Worm (Caenorhabditis elegans) whole organism, L1 larva: ENCODE results near the gene hil-6.

Experiments
- C16A3.4 ChIP-seq: fragments of 150-350 bp; optimal IDR thresholded peaks from 2 replicates; lab custom pipeline; 2014; ENCODE audit warnings: missing biosample characterization, missing genetic modification characterization
- C34B4.2 ChIP-seq: sonication (generic microtip); optimal IDR thresholded peaks from 2 replicates; lab custom pipeline; 2017; ENCODE audit warnings: mild to moderate bottlenecking, missing genetic modification characterization, missing compliant biosample characterization
- F16B12.6 ChIP-seq: fragments of 150-350 bp; optimal IDR thresholded peaks from 2 replicates; lab custom pipeline; 2014; ENCODE audit warnings: missing biosample characterization, missing genetic modification characterization
- aha-1 ChIP-seq: fragments of 150-350 bp; optimal IDR thresholded peaks from 2 replicates; lab custom pipeline; 2014; ENCODE audit warnings: missing biosample characterization, missing genetic modification characterization
- alr-1 ChIP-seq: fragments of 200-800 bp; sonication (Bioruptor generic); optimal IDR thresholded peaks from 2 replicates; lab custom pipeline; 2018; ENCODE audit warnings: borderline replicate concordance, mild to moderate bottlenecking, missing genetic modification characterization, missing compliant biosample characterization
- blmp-1 ChIP-seq: fragments of 150-350 bp; optimal IDR thresholded peaks from 2 replicates; lab custom pipeline; 2014; ENCODE audit warnings: missing biosample characterization, missing genetic modification characterization
- dsc-1 ChIP-seq: sonication (generic microtip); optimal IDR thresholded peaks from 2 replicates; lab custom pipeline; 2016; ENCODE audit warnings: mild to moderate bottlenecking, missing genetic modification characterization, missing compliant biosample characterization
- efl-1 ChIP-seq, 4 experiments: fragments of 150-350 bp; optimal IDR thresholded peaks in 3 of 4; peaks in 1 of 4; 1 replicate in 1 of 4; 2 replicates in 3 of 4; lab custom pipeline; 2014; ENCODE audit warnings: missing biosample characterization in 2 of 4, missing genetic modification characterization in 2 of 4, missing genetic modification reagents in 2 of 4
- efl-3 ChIP-seq: fragments of 200-800 bp; sonication (Bioruptor generic); optimal IDR thresholded peaks from 2 replicates; lab custom pipeline; 2018; ENCODE audit warnings: mild to moderate bottlenecking, missing genetic modification characterization, missing compliant biosample characterization
- egl-13 ChIP-seq: sonication (generic microtip); optimal IDR thresholded peaks from 2 replicates; lab custom pipeline; 2016; ENCODE audit warnings: missing genotype, missing genetic modification reagents, missing genetic modification characterization, missing compliant biosample characterization
- elt-2 ChIP-seq: sonication (generic microtip); optimal IDR thresholded peaks from 2 replicates; lab custom pipeline; 2016; ENCODE audit warnings: missing genetic modification characterization, mild to moderate bottlenecking, inconsistent platforms, missing compliant biosample characterization, missing genetic modification reagents
- elt-3 ChIP-seq, 6 experiments: fragments of 150-350 bp in 1 of 6; sonication (generic microtip); optimal IDR thresholded peaks; 2 replicates each; lab custom pipeline; 2017 to 2018; ENCODE audit warnings: missing biosample characterization in 6 of 6, missing genetic modification characterization in 6 of 6, inconsistent platforms in 1 of 6
- ets-5 ChIP-seq: fragments of 200-800 bp; sonication (Bioruptor generic); IDR thresholded peaks from 2 replicates; pipeline ENCODE4 v1.3.6; 2022; ENCODE audit warnings: missing genetic modification characterization, missing compliant biosample characterization
- fkh-4 ChIP-seq: sonication (generic microtip); optimal IDR thresholded peaks from 2 replicates; lab custom pipeline; 2016; ENCODE audit warnings: missing compliant biosample characterization, missing genetic modification characterization, borderline replicate concordance
- fkh-8 ChIP-seq: sonication (generic microtip); optimal IDR thresholded peaks from 2 replicates; lab custom pipeline; 2016; ENCODE audit warnings: mild to moderate bottlenecking, missing genetic modification characterization, missing compliant biosample characterization
- hpl-2 ChIP-seq: fragments of 150-350 bp; optimal IDR thresholded peaks from 2 replicates; lab custom pipeline; 2014; ENCODE audit warnings: missing biosample characterization, missing genetic modification reagents, missing genetic modification characterization
- irx-1 ChIP-seq: sonication (generic microtip); optimal IDR thresholded peaks from 2 replicates; lab custom pipeline; 2016; ENCODE audit warnings: missing genetic modification characterization, missing compliant biosample characterization
- jun-1 ChIP-seq: fragments of 150-350 bp; optimal IDR thresholded peaks from 2 replicates; lab custom pipeline; 2014; ENCODE audit warnings: missing biosample characterization, missing genetic modification reagents, missing genetic modification characterization
- lin-14 ChIP-seq: fragments of 200-800 bp; sonication (Bioruptor generic); optimal IDR thresholded peaks from 2 replicates; lab custom pipeline; 2018; ENCODE audit warnings: mild to moderate bottlenecking, missing genetic modification characterization, moderate library complexity, missing compliant biosample characterization
- lin-35 ChIP-seq, 2 experiments: fragments of 150-350 bp; optimal IDR thresholded peaks; 2 replicates each; lab custom pipeline; 2014; ENCODE audit warnings: missing biosample characterization in 2 of 2, missing genetic modification characterization in 2 of 2, missing genetic modification reagents in 2 of 2
- lsy-2 ChIP-seq, 2 experiments: fragments of 150-350 bp; optimal IDR thresholded peaks; 2 replicates each; lab custom pipeline; 2014; ENCODE audit warnings: missing biosample characterization in 2 of 2, missing genetic modification characterization in 2 of 2
- mab-9 ChIP-seq: fragments of 200-800 bp; sonication (Bioruptor generic); IDR thresholded peaks from 2 replicates; pipeline ENCODE4 v1.3.6; 2022; ENCODE audit warnings: missing genetic modification reagents, missing genetic modification characterization, missing compliant biosample characterization
- mdl-1 ChIP-seq, 2 experiments: fragments of 150-350 bp; optimal IDR thresholded peaks; 2 replicates each; lab custom pipeline; 2014 to 2017; ENCODE audit warnings: missing biosample characterization in 2 of 2, missing genetic modification characterization in 2 of 2, inconsistent platforms in 1 of 2
- mef-2 ChIP-seq: fragments of 150-350 bp; optimal IDR thresholded peaks from 2 replicates; lab custom pipeline; 2014; ENCODE audit warnings: missing biosample characterization, missing genetic modification characterization
- nhr-11 ChIP-seq: fragments of 150-350 bp; optimal IDR thresholded peaks from 2 replicates; lab custom pipeline; 2014; ENCODE audit warnings: missing biosample characterization, missing genetic modification characterization
- nhr-12 ChIP-seq: sonication (generic microtip); optimal IDR thresholded peaks from 2 replicates; lab custom pipeline; 2017; ENCODE audit warnings: missing biosample characterization, missing genetic modification characterization
- nhr-20 ChIP-seq: sonication (generic microtip); optimal IDR thresholded peaks from 2 replicates; lab custom pipeline; 2016; ENCODE audit warnings: mild to moderate bottlenecking, missing genetic modification characterization, missing compliant biosample characterization
- nhr-71 ChIP-seq: sonication (generic microtip); optimal IDR thresholded peaks from 2 replicates; lab custom pipeline; 2016; ENCODE audit warnings: mild to moderate bottlenecking, missing genetic modification characterization, moderate library complexity, missing compliant biosample characterization
- nhr-84 ChIP-seq: sonication (generic microtip); optimal IDR thresholded peaks from 2 replicates; lab custom pipeline; 2017; ENCODE audit warnings: missing biosample characterization, missing genetic modification characterization
- nhr-85 ChIP-seq: sonication (generic microtip); peaks from one replicate; lab custom pipeline; 2016; ENCODE audit warnings: missing genetic modification characterization, inconsistent platforms, missing compliant biosample characterization
- nhr-90 ChIP-seq: sonication (generic microtip); optimal IDR thresholded peaks from 2 replicates; lab custom pipeline; 2016; ENCODE audit warnings: mild to moderate bottlenecking, missing genetic modification characterization, missing compliant biosample characterization; ENCODE audit not compliant: poor library complexity
- pag-3 ChIP-seq: sonication (generic microtip); optimal IDR thresholded peaks from 2 replicates; lab custom pipeline; 2017; ENCODE audit warnings: missing genetic modification characterization, mild to moderate bottlenecking, missing compliant biosample characterization, antibody characterized with exemption, borderline replicate concordance; ENCODE audit not compliant: insufficient read depth
- skn-1 ChIP-seq: fragments of 150-350 bp; optimal IDR thresholded peaks from 2 replicates; lab custom pipeline; 2014; ENCODE audit warnings: missing biosample characterization, missing genetic modification characterization
- snpc-4 ChIP-seq: fragments of 150-350 bp; optimal IDR thresholded peaks from 2 replicates; lab custom pipeline; 2014; ENCODE audit warnings: missing biosample characterization, missing genetic modification characterization
- sptf-1 ChIP-seq: fragments of 150-350 bp; optimal IDR thresholded peaks from 2 replicates; lab custom pipeline; 2014; ENCODE audit warnings: missing biosample characterization, missing genetic modification characterization
- swsn-7 ChIP-seq: sonication (generic microtip); optimal IDR thresholded peaks from 2 replicates; lab custom pipeline; 2016; ENCODE audit warnings: missing genetic modification characterization, missing compliant biosample characterization
- unc-130 ChIP-seq: fragments of 150-350 bp; optimal IDR thresholded peaks from 2 replicates; lab custom pipeline; 2017; ENCODE audit warnings: missing biosample characterization, missing genetic modification characterization, inconsistent platforms
- unc-30 ChIP-seq: sonication (generic microtip); optimal IDR thresholded peaks from 2 replicates; lab custom pipeline; 2017; ENCODE audit warnings: missing biosample characterization, missing genetic modification characterization
- unc-62 ChIP-seq: fragments of 150-350 bp; optimal IDR thresholded peaks from 2 replicates; lab custom pipeline; 2014; ENCODE audit warnings: missing biosample characterization, missing genetic modification reagents, missing genetic modification characterization
- unc-98 ChIP-seq: fragments of 200-800 bp; sonication (Bioruptor generic); IDR thresholded peaks from 2 replicates; pipeline ENCODE4 v1.3.6; 2022; ENCODE audit warnings: missing genetic modification characterization, missing compliant biosample characterization
- vab-15 ChIP-seq: sonication (generic microtip); optimal IDR thresholded peaks from 2 replicates; lab custom pipeline; 2017; ENCODE audit warnings: missing genotype, mild to moderate bottlenecking, missing genetic modification characterization, missing compliant biosample characterization
- zip-4 ChIP-seq: fragments of 200-800 bp; sonication (Bioruptor generic); optimal IDR thresholded peaks from 2 replicates; lab custom pipeline; 2018; ENCODE audit warnings: mild to moderate bottlenecking, missing genetic modification characterization, moderate library complexity, missing compliant biosample characterization

hil-6 gene

DNA sequence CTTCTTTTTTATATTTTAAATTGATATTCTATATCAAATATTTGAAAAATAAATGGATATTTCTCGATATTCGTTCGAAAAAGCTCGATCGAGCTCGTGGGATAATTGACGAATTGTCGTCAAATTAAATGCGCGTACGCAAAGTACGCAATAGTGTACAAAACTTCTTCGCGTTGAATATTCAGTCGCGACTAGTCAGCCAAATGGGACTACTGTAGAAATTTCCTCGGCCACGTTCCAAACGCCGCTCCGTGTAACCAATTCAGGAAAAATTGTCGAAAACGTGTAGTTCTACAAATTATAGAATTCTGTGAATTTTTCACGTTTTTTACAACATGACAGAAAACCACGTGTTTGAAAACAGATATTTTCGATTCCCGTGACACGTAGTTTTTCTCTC is 22.9 kb downstream of the hil-6 start (continued):
- TF ChIP-seq fkh-4 (no peak), aha-1 (tag; lab: Kevin White, UChicago) (no peak), vab-15 (tag; lab: Kevin White, UChicago) (no peak)

ce11 chrV:2004659-2005058 is 26.7 kb downstream of the hil-6 start, which contains the start of gene cysl-4:
Gene cysl-4, plus strand, starts transcription at chrV:2004959.
- TF ChIP-seq snpc-4 (tag; lab: Kevin White, UChicago), result no peak
- no peak for TF ChIP-seq pag-3
- no peak for TF ChIP-seq efl-1 (optimal IDR thresholded peaks at IDR 0.05; lab: Kevin White, UChicago)
- no peak for TF ChIP-seq efl-1 (GFP tag; optimal IDR thresholded peaks at IDR 0.05 in 1 of 2; lab: Kevin White, UChicago)
- TF ChIP-seq nhr-20 (tag; lab: Kevin White, UChicago), result no peak
- TF ChIP-seq, all 84 proteins: peak for 0

DNA sequence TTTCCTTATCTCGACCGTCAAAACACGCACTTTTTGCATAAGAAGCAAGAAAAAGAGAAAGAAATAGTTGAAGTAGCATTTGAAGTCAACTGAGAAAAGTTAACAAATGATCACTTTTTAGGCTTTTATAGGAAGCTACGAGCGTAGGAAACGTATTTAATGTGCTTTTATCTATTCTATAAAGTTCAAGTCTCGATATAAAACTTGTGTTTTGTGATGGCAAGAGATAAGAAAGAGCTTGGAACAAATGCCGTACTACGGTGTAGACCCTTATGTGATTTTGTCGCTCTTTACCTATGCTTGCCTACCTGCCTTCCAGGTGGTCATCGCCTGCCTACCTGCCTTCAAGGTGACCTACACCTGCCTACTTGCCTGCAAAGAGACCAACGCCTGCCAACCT is 27.1 kb downstream of the hil-6 start, which contains the start of gene clec-206:
Gene clec-206 (minus strand): TSS at position 101 of the 400 bp plus-strand sequence.
- TF ChIP-seq nhr-85 (tag; lab: Kevin White, UChicago), result no peak
- TF ChIP-seq F16B12.6 (tag; lab: Kevin White, UChicago), result no peak
- TF ChIP-seq jun-1, result no peak
- TF ChIP-seq nhr-84 (tag; lab: Kevin White, UChicago), result no peak
- no peak for TF ChIP-seq nhr-20 (tag; lab: Kevin White, UChicago)
- no peak for TF ChIP-seq egl-13
- TF ChIP-seq mdl-1 (tag; optimal IDR thresholded peaks at IDR 0.05; lab: Kevin White, UChicago), result no peak
- TF ChIP-seq unc-98, result no peak
- no peak for TF ChIP-seq aha-1 (tag; lab: Kevin White, UChicago)
- TF ChIP-seq ets-5 (GFP tag; lab: Robert Waterston, UW), result no peak
- no peak for TF ChIP-seq hpl-2 (GFP tag; lab: Kevin White, UChicago)
- TF ChIP-seq zip-4 (GFP tag; lab: Kevin White, UChicago), result no peak
- TF ChIP-seq nhr-71 (tag; lab: Kevin White, UChicago), result no peak

ce11 chrV:1999531-2000094 is 31.7 kb downstream of the hil-6 start, which contains the start of gene alh-5:
Gene alh-5, minus strand, starts transcription at chrV:1999581.
- TF ChIP-seq unc-62 (no peak), skn-1 (tag; lab: Kevin White, UChicago) (no peak), unc-30 (tag; lab: Kevin White, UChicago) (no peak), lin-14 (GFP tag; lab: Kevin White, UChicago) (peak; percentile 71), C16A3.4 (tag; lab: Kevin White, UChicago) (no peak), nhr-12 (tag; lab: Kevin White, UChicago) (no peak), egl-13 (no peak), nhr-20 (tag; lab: Kevin White, UChicago) (peak; percentile 51), elt-3 (tag; optimal IDR thresholded peaks at IDR 0.05; lab: Kevin White, UChicago) (peak in 1 of 6 experiments; percentile 69), elt-2 (tag; lab: Kevin White, UChicago) (peak; percentile 58), fkh-8 (tag; lab: Kevin White, UChicago) (no peak), nhr-90 (peak; percentile 40), lin-35 (GFP tag; optimal IDR thresholded peaks at IDR 0.05; lab: Kevin White, UChicago) (peak in 1 of 2 experiments; percentile 22), jun-1 (peak; percentile 3), nhr-71 (tag; lab: Kevin White, UChicago) (no peak)

DNA sequence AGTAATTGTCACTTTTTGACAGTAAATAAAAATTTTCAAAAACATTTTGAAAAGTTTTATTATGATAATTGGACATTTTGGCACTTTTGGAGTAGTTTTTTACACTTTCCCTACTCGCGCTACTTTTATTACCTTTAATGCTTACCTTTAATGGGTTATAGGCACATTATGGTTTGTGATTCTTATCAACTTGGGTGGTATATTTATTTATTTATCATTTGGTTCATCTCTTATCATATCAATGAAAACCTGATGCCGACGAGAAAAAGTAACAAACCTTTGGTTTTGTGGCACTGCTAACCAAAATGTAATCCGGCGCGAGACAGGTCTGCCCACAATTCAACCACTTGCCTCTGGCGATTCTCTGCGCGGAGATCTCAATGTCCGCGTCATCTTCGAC is 33.0 kb downstream of the hil-6 start:
- no peak for TF ChIP-seq nhr-11 (tag; lab: Kevin White, UChicago)
- no peak for TF ChIP-seq mdl-1 (tag; optimal IDR thresholded peaks at IDR 0.05; lab: Kevin White, UChicago)
- no peak for TF ChIP-seq sptf-1 (tag; lab: Kevin White, UChicago)
- peak; percentile 19 for TF ChIP-seq nhr-20 (tag; lab: Kevin White, UChicago)
- no peak for TF ChIP-seq dsc-1
- peak in 3 of 6 experiments; percentile 32 to 56 (median 37) for TF ChIP-seq elt-3 (tag; optimal IDR thresholded peaks at IDR 0.05; lab: Kevin White, UChicago)
- no peak for TF ChIP-seq alr-1 (tag; lab: Kevin White, UChicago)
- peak; percentile 2 for TF ChIP-seq nhr-71 (tag; lab: Kevin White, UChicago)
- no peak for TF ChIP-seq unc-98
- TF ChIP-seq mab-9, result no peak
- peak; percentile 49 for TF ChIP-seq lin-14 (GFP tag; lab: Kevin White, UChicago)
- no peak for TF ChIP-seq unc-62
- no peak for TF ChIP-seq ets-5 (GFP tag; lab: Robert Waterston, UW)
- TF ChIP-seq C34B4.2 (tag; lab: Kevin White, UChicago), result no peak
- TF ChIP-seq elt-2 (tag; lab: Kevin White, UChicago), result peak; percentile 45
- TF ChIP-seq irx-1 (tag; lab: Kevin White, UChicago), result no peak
- no peak for TF ChIP-seq mef-2 (tag; lab: Kevin White, UChicago)
- TF ChIP-seq unc-130 (tag; lab: Kevin White, UChicago), result no peak
- TF ChIP-seq efl-3, result no peak
- no peak for TF ChIP-seq lsy-2 (tag; optimal IDR thresholded peaks at IDR 0.05; lab: Kevin White, UChicago)
- TF ChIP-seq swsn-7, result no peak
- TF ChIP-seq blmp-1 (tag; lab: Kevin White, UChicago), result no peak
